Worm (Caenorhabditis elegans): ENCODE results near the gene F01D5.8.
"Not testable (repeated sequence)": the region's sequence is repeated elsewhere in the genome, so short reads cannot be mapped to it uniquely, and the experiment has no call there.

- not testable (repeated sequence) for TF ChIP-seq tbx-8 (GFP tag; optimal IDR thresholded peaks at IDR 0.05); nhr-237 (tag; optimal IDR thresholded peaks at IDR 0.05); nhr-76 (tag; optimal IDR thresholded peaks at IDR 0.05); sem-2 (GFP tag; optimal IDR thresholded peaks at IDR 0.05); nhr-12 (tag; optimal IDR thresholded peaks at IDR 0.05); bed-3 (GFP tag; optimal IDR thresholded peaks at IDR 0.05)
These were observed 10.5 kb upstream of the F01D5.8 start, which contains the start of gene F01D5.3 for ce11 chrII:14000044-14000443.

All from whole organism, mixed stage, embryonic.